Fruit fly (Drosophila melanogaster) whole organism: ENCODE measurements around the gene smash.

Experiments
- Dll ChIP-seq: fragments of >200 bp; optimal IDR thresholded peaks from 2 replicates; lab custom pipeline; 2017
- pan ChIP-seq: fragments of >200 bp; optimal IDR thresholded peaks from 2 replicates; lab custom pipeline; 2017
- psq ChIP-seq: fragments of >200 bp; optimal IDR thresholded peaks from 2 replicates; lab custom pipeline; 2017

dm6 chr3R:4676981-4677665 lies 17.7 kb downstream of the smash start:
- TF ChIP-seq Dll (lab: Kevin White, UChicago) (no peak), psq (no peak), pan (lab: Kevin White, UChicago) (no peak)
